Fruit fly (Drosophila melanogaster) whole organism, prepupa: ENCODE measurements around the gene CG8064.

Source experiments
- Blimp-1 ChIP-seq: fragments of 200-800 bp; sonication (Bioruptor generic); optimal IDR thresholded peaks from 3 replicates; lab custom pipeline; 2017; ENCODE audit warnings: missing biosample characterization, missing genetic modification characterization, mild to moderate bottlenecking, moderate library complexity, missing genetic modification reagents
- CG10631 ChIP-seq: fragments of 200-800 bp; sonication (Bioruptor generic); optimal IDR thresholded peaks from 2 replicates; lab custom pipeline; 2016; ENCODE audit warnings: missing biosample characterization, missing genetic modification characterization
- CG10669 ChIP-seq: fragments of 200-800 bp; sonication (Bioruptor generic); optimal IDR thresholded peaks from 3 replicates; lab custom pipeline; 2018; ENCODE audit warnings: missing biosample characterization, mild to moderate bottlenecking, missing genetic modification characterization, moderate library complexity
- CG11294 ChIP-seq: fragments of 200-800 bp; sonication (Bioruptor generic); IDR thresholded peaks from 2 replicates; pipeline ENCODE4 v1.3.6; 2022; ENCODE audit warnings: missing biosample characterization, missing genetic modification characterization
- CG11762 ChIP-seq: fragments of 200-800 bp; sonication (Bioruptor generic); optimal IDR thresholded peaks from 3 replicates; lab custom pipeline; 2016; ENCODE audit warnings: missing biosample characterization, missing genetic modification characterization; ENCODE audit not compliant: insufficient read depth
- CG11902 ChIP-seq: fragments of 200-800 bp; sonication (Bioruptor generic); optimal IDR thresholded peaks from 3 replicates; lab custom pipeline; 2016; ENCODE audit warnings: missing biosample characterization, missing genetic modification characterization
- CG16779 ChIP-seq: fragments of 200-800 bp; sonication (Bioruptor generic); optimal IDR thresholded peaks from 3 replicates; lab custom pipeline; 2017; ENCODE audit warnings: missing biosample characterization, mild to moderate bottlenecking, missing genetic modification characterization
- CG32006 ChIP-seq: fragments of 200-800 bp; sonication (Bioruptor generic); optimal IDR thresholded peaks from 3 replicates; lab custom pipeline; 2017; ENCODE audit warnings: missing biosample characterization, mild to moderate bottlenecking, missing genetic modification characterization
- CG34406 ChIP-seq: fragments of 200-800 bp; sonication (Bioruptor generic); optimal IDR thresholded peaks from 3 replicates; lab custom pipeline; 2016; ENCODE audit warnings: missing biosample characterization, missing genetic modification characterization
- CG3919 ChIP-seq: fragments of 200-800 bp; sonication (Bioruptor generic); optimal IDR thresholded peaks from 3 replicates; lab custom pipeline; 2016; ENCODE audit warnings: missing biosample characterization, missing genetic modification characterization
- CG4318 ChIP-seq: fragments of 200-800 bp; sonication (Bioruptor generic); optimal IDR thresholded peaks from 3 replicates; lab custom pipeline; 2017; ENCODE audit warnings: missing biosample characterization, mild to moderate bottlenecking, missing genetic modification characterization
- CG6276 ChIP-seq: fragments of 200-800 bp; sonication (Bioruptor generic); optimal IDR thresholded peaks from 2 replicates; lab custom pipeline; 2017; ENCODE audit warnings: missing biosample characterization, mild to moderate bottlenecking, missing genetic modification characterization
- CG6792 ChIP-seq: fragments of 200-800 bp; sonication (Bioruptor generic); optimal IDR thresholded peaks from 3 replicates; lab custom pipeline; 2016; ENCODE audit warnings: missing biosample characterization, missing genetic modification characterization
- CG6808 ChIP-seq: fragments of 200-800 bp; sonication (Bioruptor generic); optimal IDR thresholded peaks from 3 replicates; lab custom pipeline; 2017; ENCODE audit warnings: missing biosample characterization, missing genetic modification characterization, mild to moderate bottlenecking, moderate library complexity, missing genetic modification reagents
- CG6854 ChIP-seq: fragments of 200-800 bp; sonication (Bioruptor generic); optimal IDR thresholded peaks from 2 replicates; lab custom pipeline; 2017; ENCODE audit warnings: missing biosample characterization, mild to moderate bottlenecking, missing genetic modification characterization
- CG7368 ChIP-seq: fragments of 200-800 bp; sonication (Bioruptor generic); optimal IDR thresholded peaks from 3 replicates; lab custom pipeline; 2016; ENCODE audit warnings: missing biosample characterization, missing genetic modification characterization
- CG8119 ChIP-seq: fragments of 200-800 bp; sonication (Bioruptor generic); IDR thresholded peaks from 3 replicates; pipeline ENCODE4 v1.3.6; 2022; ENCODE audit warnings: missing biosample characterization, missing genetic modification characterization
- CG8319 ChIP-seq: fragments of 200-800 bp; sonication (Bioruptor generic); optimal IDR thresholded peaks from 3 replicates; lab custom pipeline; 2016; ENCODE audit warnings: missing biosample characterization, missing genetic modification characterization
- CG8632 ChIP-seq: fragments of 200-800 bp; sonication (Bioruptor generic); optimal IDR thresholded peaks from 3 replicates; lab custom pipeline; 2016; ENCODE audit warnings: missing biosample characterization, missing genetic modification characterization
- CG9139 ChIP-seq: fragments of 200-800 bp; sonication (Bioruptor generic); optimal IDR thresholded peaks from 3 replicates; lab custom pipeline; 2017; ENCODE audit warnings: missing biosample characterization, mild to moderate bottlenecking, missing genetic modification characterization
- Eip75B ChIP-seq: fragments of 200-800 bp; sonication (Bioruptor generic); optimal IDR thresholded peaks from 3 replicates; lab custom pipeline; 2016; ENCODE audit warnings: missing biosample characterization, missing genetic modification characterization
- Eip78C ChIP-seq: fragments of 200-800 bp; sonication (Bioruptor generic); peaks from one replicate; lab custom pipeline; 2016; ENCODE audit warnings: missing biosample characterization, missing genetic modification characterization
- Ets21C ChIP-seq: fragments of 200-800 bp; sonication (Bioruptor generic); optimal IDR thresholded peaks from 3 replicates; lab custom pipeline; 2016; ENCODE audit warnings: missing biosample characterization, missing genetic modification characterization
- Ets96B ChIP-seq: fragments of 200-800 bp; optimal IDR thresholded peaks from 2 replicates; lab custom pipeline; 2019; ENCODE audit warnings: missing biosample characterization, mild to moderate bottlenecking, missing genetic modification characterization, moderate library complexity
- Hr4 ChIP-seq: fragments of 200-800 bp; sonication (Bioruptor generic); optimal IDR thresholded peaks from 3 replicates; lab custom pipeline; 2016; ENCODE audit warnings: missing biosample characterization, missing genetic modification characterization
- Lpt ChIP-seq: fragments of 200-800 bp; sonication (Bioruptor generic); optimal IDR thresholded peaks from 3 replicates; lab custom pipeline; 2016; ENCODE audit warnings: missing biosample characterization, missing genetic modification characterization
- Met ChIP-seq: fragments of 200-800 bp; sonication (Bioruptor generic); optimal IDR thresholded peaks from 3 replicates; lab custom pipeline; 2016; ENCODE audit warnings: missing biosample characterization, missing genetic modification characterization
- OdsH ChIP-seq: fragments of 200-800 bp; sonication (Bioruptor generic); optimal IDR thresholded peaks from 3 replicates; lab custom pipeline; 2016; ENCODE audit warnings: missing biosample characterization, missing genetic modification characterization
- Smox ChIP-seq: fragments of 200-800 bp; sonication (Bioruptor generic); optimal IDR thresholded peaks from 3 replicates; lab custom pipeline; 2016; ENCODE audit warnings: missing biosample characterization, missing genetic modification characterization
- Sox14 ChIP-seq: fragments of 200-800 bp; sonication (Bioruptor generic); optimal IDR thresholded peaks from 3 replicates; lab custom pipeline; 2016; ENCODE audit warnings: missing biosample characterization, missing genetic modification characterization
- Sox15 ChIP-seq: fragments of 200-800 bp; sonication (Bioruptor generic); optimal IDR thresholded peaks from 3 replicates; lab custom pipeline; 2016; ENCODE audit warnings: missing biosample characterization, missing genetic modification characterization
- acj6 ChIP-seq: fragments of 200-800 bp; sonication (Bioruptor generic); optimal IDR thresholded peaks from 3 replicates; lab custom pipeline; 2016; ENCODE audit warnings: missing biosample characterization, missing genetic modification characterization
- cyc ChIP-seq: fragments of 200-800 bp; sonication (Bioruptor generic); optimal IDR thresholded peaks from 3 replicates; lab custom pipeline; 2016; ENCODE audit warnings: missing biosample characterization, missing genetic modification characterization
- dsx ChIP-seq: fragments of 200-800 bp; optimal IDR thresholded peaks from 3 replicates; lab custom pipeline; 2019; ENCODE audit warnings: missing biosample characterization, mild to moderate bottlenecking, missing genetic modification characterization, moderate library complexity; ENCODE audit not compliant: poor library complexity, severe bottlenecking
- eg ChIP-seq: fragments of 200-800 bp; sonication (Bioruptor generic); IDR thresholded peaks from 3 replicates; pipeline ENCODE4 v1.3.6; 2022; ENCODE audit warnings: missing biosample characterization, missing genetic modification characterization
- esn ChIP-seq: fragments of 200-800 bp; sonication (Bioruptor generic); optimal IDR thresholded peaks from 2 replicates; lab custom pipeline; 2016; ENCODE audit warnings: missing biosample characterization, mild to moderate bottlenecking, missing genetic modification characterization, moderate library complexity
- fd59A ChIP-seq: fragments of 200-800 bp; sonication (Bioruptor generic); optimal IDR thresholded peaks from 2 replicates; lab custom pipeline; 2017; ENCODE audit warnings: missing biosample characterization, mild to moderate bottlenecking, missing genetic modification characterization, missing genetic modification reagents
- fd85E ChIP-seq: fragments of 200-800 bp; sonication (Bioruptor generic); optimal IDR thresholded peaks from 3 replicates; lab custom pipeline; 2016; ENCODE audit warnings: missing biosample characterization, missing genetic modification characterization
- fkh ChIP-seq: fragments of 200-800 bp; sonication (Bioruptor generic); optimal IDR thresholded peaks from 3 replicates; lab custom pipeline; 2017; ENCODE audit warnings: missing biosample characterization, mild to moderate bottlenecking, missing genetic modification characterization, moderate library complexity
- lz ChIP-seq: fragments of 200-800 bp; sonication (Bioruptor generic); optimal IDR thresholded peaks from 3 replicates; lab custom pipeline; 2016; ENCODE audit warnings: missing biosample characterization, missing genetic modification characterization
- net ChIP-seq: fragments of 200-800 bp; sonication (Bioruptor generic); optimal IDR thresholded peaks from 3 replicates; lab custom pipeline; 2016; ENCODE audit warnings: missing biosample characterization, missing genetic modification characterization
- salr ChIP-seq, 2 experiments: fragments of 200-800 bp; sonication (Bioruptor generic); optimal IDR thresholded peaks; 3 replicates each; lab custom pipeline; 2016 to 2018; ENCODE audit warnings: missing biosample characterization in 2 of 2, missing genetic modification characterization in 2 of 2, mild to moderate bottlenecking in 1 of 2
- spab ChIP-seq: fragments of 200-800 bp; sonication (Bioruptor generic); optimal IDR thresholded peaks from 2 replicates; lab custom pipeline; 2017; ENCODE audit warnings: missing biosample characterization, mild to moderate bottlenecking, missing genetic modification characterization, missing genetic modification reagents
- svp ChIP-seq: fragments of 200-800 bp; sonication (Bioruptor generic); peaks from one replicate; lab custom pipeline; 2016; ENCODE audit warnings: missing biosample characterization, missing genetic modification characterization
- topi ChIP-seq: fragments of 200-800 bp; sonication (Bioruptor generic); optimal IDR thresholded peaks from 3 replicates; lab custom pipeline; 2016; ENCODE audit warnings: missing biosample characterization, missing genetic modification characterization
- vri ChIP-seq: fragments of 200-800 bp; sonication (Bioruptor generic); optimal IDR thresholded peaks from 3 replicates; lab custom pipeline; 2016; ENCODE audit warnings: missing biosample characterization, mild to moderate bottlenecking, missing genetic modification characterization

CG8064 gene

DNA sequence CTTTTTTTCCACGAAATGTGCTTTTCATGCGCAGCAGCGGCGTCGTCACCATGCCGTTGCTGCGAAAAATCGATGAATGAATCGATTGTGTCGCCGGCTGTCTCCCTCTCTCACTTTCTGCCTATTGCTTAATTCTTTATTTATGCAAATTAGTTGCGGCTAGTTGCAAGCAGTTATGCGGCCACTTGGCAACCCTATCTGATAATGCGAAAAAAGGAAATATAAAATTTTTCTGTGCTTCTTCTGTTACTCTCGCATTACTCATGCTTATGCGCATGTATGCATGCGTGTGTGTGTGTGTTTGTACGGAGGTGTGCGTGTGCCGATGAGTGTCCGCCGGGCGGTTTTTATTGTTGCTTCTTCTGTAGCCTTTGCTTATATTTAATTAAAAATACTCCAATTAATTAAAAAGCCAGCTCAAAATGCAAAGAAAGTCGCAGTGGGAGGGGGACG is 39.7 kb upstream of the CG8064 start (continued):
- TF ChIP-seq CG34406 (GFP tag; lab: Kevin White, UChicago) (peak; percentile 10), CG11762 (no peak), cyc (no peak), CG6276 (GFP tag; lab: Kevin White, UChicago) (peak; percentile 15), CG7368 (GFP tag; lab: Kevin White, UChicago) (peak; percentile 31), CG3919 (GFP tag; lab: Kevin White, UChicago) (peak; percentile 41), CG11902 (GFP tag; lab: Kevin White, UChicago) (peak; percentile 4), spab (GFP tag; lab: Kevin White, UChicago) (no peak), fkh (no peak), Eip75B (GFP tag; lab: Kevin White, UChicago) (peak; percentile 14), acj6 (peak; percentile 3), net (GFP tag; lab: Kevin White, UChicago) (no peak), CG32006 (GFP tag; lab: Kevin White, UChicago) (no peak), Blimp-1 (GFP tag; lab: Kevin White, UChicago) (no peak), CG10669 (GFP tag; lab: Kevin White, UChicago) (peak; percentile 31), CG4318 (no peak), Sox15 (GFP tag; lab: Kevin White, UChicago) (peak; percentile 30), topi (GFP tag; lab: Kevin White, UChicago) (peak; percentile 43), Hr4 (GFP tag; lab: Kevin White, UChicago) (peak; percentile 30), salr (GFP tag; optimal IDR thresholded peaks at IDR 0.05; lab: Kevin White, UChicago) (no peak), Smox (no peak), OdsH (GFP tag; lab: Kevin White, UChicago) (peak; percentile 41), esn (GFP tag; lab: Kevin White, UChicago) (peak; percentile 44), dsx (no peak), CG8319 (no peak), CG16779 (tag; lab: Kevin White, UChicago) (no peak), CG6792 (GFP tag; lab: Kevin White, UChicago) (no peak), CG10631 (GFP tag; lab: Kevin White, UChicago) (peak; percentile 18), CG8632 (GFP tag; lab: Kevin White, UChicago) (peak; percentile 32), CG11294 (no peak), Eip78C (GFP tag; lab: Kevin White, UChicago) (peak; percentile 54)

DNA sequence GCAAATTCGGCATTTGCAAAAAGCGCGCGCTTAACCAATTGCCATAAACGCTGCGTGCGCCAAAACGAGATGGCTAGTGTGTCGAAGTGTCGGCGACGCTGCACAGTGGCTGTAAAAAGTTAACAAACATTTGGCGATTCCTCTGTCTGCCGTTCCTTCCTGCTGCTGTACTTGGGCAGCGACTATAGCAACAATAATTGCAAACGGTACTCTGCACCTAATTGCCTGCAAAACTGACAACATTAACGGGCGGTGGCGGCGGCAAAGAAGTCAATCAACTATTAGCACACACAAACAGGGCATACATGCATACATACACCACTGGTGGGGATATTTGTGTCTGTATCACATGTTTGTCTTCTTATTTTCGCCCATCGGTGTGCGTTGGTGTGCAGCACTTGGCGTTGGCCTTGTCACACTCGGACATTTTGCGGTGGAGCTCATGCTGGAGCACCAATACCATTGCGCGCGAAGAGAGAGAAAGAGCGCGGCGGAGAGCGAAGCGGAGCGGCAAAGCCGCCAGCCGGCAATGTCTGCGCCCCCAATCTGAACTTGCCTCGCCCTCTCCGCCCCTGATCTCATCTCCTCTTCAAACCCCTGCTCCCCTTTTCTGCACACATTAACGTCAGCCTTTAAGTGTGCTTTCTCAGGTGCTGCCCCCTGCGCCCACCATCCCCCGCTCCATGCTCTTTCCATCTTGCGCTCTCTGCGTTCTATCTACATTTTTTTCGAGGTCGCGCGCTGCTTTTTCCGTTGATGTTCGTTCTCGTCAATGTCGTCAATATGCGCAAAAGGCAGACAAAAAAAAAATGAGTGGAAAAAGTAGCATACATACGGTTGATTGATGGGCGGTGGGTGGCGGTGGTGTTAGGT is 39.1 kb upstream of the CG8064 start:
- TF ChIP-seq CG11762 (no peak), fkh (peak; percentile 53), Ets21C (no peak), Lpt (peak; percentile 79), CG6792 (GFP tag; lab: Kevin White, UChicago) (peak; percentile 13), Sox14 (peak; percentile 32), vri (GFP tag; lab: Kevin White, UChicago) (peak; percentile 25), Ets96B (no peak), CG7368 (GFP tag; lab: Kevin White, UChicago) (no peak), esn (GFP tag; lab: Kevin White, UChicago) (no peak), Sox15 (GFP tag; lab: Kevin White, UChicago) (no peak), lz (GFP tag; lab: Kevin White, UChicago) (no peak), Met (no peak), CG11294 (no peak), dsx (peak; percentile 35), svp (peak; percentile 100), salr (GFP tag; optimal IDR thresholded peaks at IDR 0.05; lab: Kevin White, UChicago) (no peak), Eip75B (GFP tag; lab: Kevin White, UChicago) (peak; percentile 57), fd85E (GFP tag; lab: Kevin White, UChicago) (no peak), CG6808 (GFP tag; lab: Kevin White, UChicago) (no peak), CG6854 (no peak), Eip78C (GFP tag; lab: Kevin White, UChicago) (peak; percentile 56), eg (peak; percentile 47; the same call in 1 of the 3 replicates), CG16779 (tag; lab: Kevin White, UChicago) (no peak), spab (GFP tag; lab: Kevin White, UChicago) (no peak), cyc (peak; percentile 21), CG11902 (GFP tag; lab: Kevin White, UChicago) (no peak), CG9139 (GFP tag; lab: Kevin White, UChicago) (no peak), CG8119 (GFP tag; lab: Robert Waterston, UW) (peak; percentile 19; the same call in 2 of the 3 replicates), CG32006 (GFP tag; lab: Kevin White, UChicago) (no peak), fd59A (no peak)
